Fruit fly (Drosophila melanogaster): ENCODE results near the gene Hmx.

Gene Hmx

DNA sequence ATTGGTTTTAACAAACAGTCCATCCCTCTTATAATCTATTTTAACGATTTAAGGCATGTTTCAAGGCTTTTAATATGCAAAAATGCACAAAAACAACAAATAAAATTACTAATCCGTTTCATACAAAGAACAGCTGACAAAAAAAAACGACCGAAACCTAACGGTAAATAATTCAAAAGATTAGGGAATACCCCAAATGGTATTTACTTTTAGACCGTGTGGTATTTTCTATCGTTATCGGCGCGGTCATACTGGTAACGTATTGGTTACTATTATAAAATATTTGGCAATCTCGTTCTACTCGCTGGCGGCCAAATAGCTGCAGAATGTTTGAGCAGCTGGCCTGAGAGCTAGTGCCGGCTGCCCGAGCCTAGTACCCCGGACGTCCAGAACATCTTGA lies 47.1 kb downstream of the Hmx start, which contains the start of gene sll (continued):
- TF ChIP-seq Awh (GFP tag; IDR thresholded peaks at IDR 0.05) (no peak), Adf1 (GFP tag; IDR thresholded peaks at IDR 0.05) (no peak), CG14710 (tag; optimal IDR thresholded peaks at IDR 0.05) (peak; percentile 15), bab2 (GFP tag; optimal IDR thresholded peaks at IDR 0.05) (no peak), tll (GFP tag; optimal IDR thresholded peaks at IDR 0.05) (no peak), eyg (GFP tag; optimal IDR thresholded peaks at IDR 0.05) (no peak), Dip3 (GFP tag; optimal IDR thresholded peaks at IDR 0.05) (no peak), cwo (GFP tag; optimal IDR thresholded peaks at IDR 0.05) (no peak), CG9932 (GFP tag; IDR thresholded peaks at IDR 0.05) (no peak), CG34422 (GFP tag; IDR thresholded peaks at IDR 0.05) (no peak; the same call in 2 of the 3 replicates), Ptx1 (GFP tag; IDR thresholded peaks at IDR 0.05) (no peak), NC2β (GFP tag; optimal IDR thresholded peaks at IDR 0.05) (no peak), Pdp1 (GFP tag; optimal IDR thresholded peaks at IDR 0.05) (peak in 1 of 2 experiments; percentile 61), trh (GFP tag; optimal IDR thresholded peaks at IDR 0.05) (no peak), CG7556 (GFP tag; optimal IDR thresholded peaks at IDR 0.05) (no peak), Xrp1 (GFP tag; IDR thresholded peaks at IDR 0.05) (no peak), YL-1 (GFP tag; optimal IDR thresholded peaks at IDR 0.05) (peak; percentile 3), CG3847 (GFP tag; IDR thresholded peaks at IDR 0.05) (no peak), Gsc (GFP tag; IDR thresholded peaks at IDR 0.05) (no peak), Mes4 (GFP tag; optimal IDR thresholded peaks at IDR 0.05) (no peak), fu2 (GFP tag; optimal IDR thresholded peaks at IDR 0.05) (no peak), CG14667 (GFP tag; IDR thresholded peaks at IDR 0.05) (no peak), Hey (tag; optimal IDR thresholded peaks at IDR 0.05) (no peak), Dbx (GFP tag; IDR thresholded peaks at IDR 0.05) (no peak), CG16813 (GFP tag; IDR thresholded peaks at IDR 0.05; ENCODE audit: partially characterized antibody) (0 out of 3 replicates have a peak, but pooled peaks have one; percentile 21), Drgx (GFP tag; IDR thresholded peaks at IDR 0.05) (no peak), CkIIα-i1 (GFP tag; IDR thresholded peaks at IDR 0.05) (no peak), bsh (GFP tag; optimal IDR thresholded peaks at IDR 0.05) (no peak), Atf3 (GFP tag; optimal IDR thresholded peaks at IDR 0.05) (no peak), CG18476 (GFP tag; optimal IDR thresholded peaks at IDR 0.05) (no peak), hth (optimal IDR thresholded peaks at IDR 0.05) (no peak), CG32767 (GFP tag; IDR thresholded peaks at IDR 0.05) (no peak), sens-2 (GFP tag; IDR thresholded peaks at IDR 0.05) (no peak), Hr78 (GFP tag; optimal IDR thresholded peaks at IDR 0.05) (no peak), CG4617 (GFP tag; optimal IDR thresholded peaks at IDR 0.05; ENCODE audit: borderline replicate concordance) (peak; percentile 39), MESR4 (GFP tag; optimal IDR thresholded peaks at IDR 0.05) (peak; percentile 51), Ravus (GFP tag; IDR thresholded peaks at IDR 0.05) (no peak), Xbp1 (GFP tag; optimal IDR thresholded peaks at IDR 0.05) (no peak), mam (GFP tag; optimal IDR thresholded peaks at IDR 0.05) (no peak), Trl (optimal IDR thresholded peaks at IDR 0.05) (no peak), Trl (GFP tag; optimal IDR thresholded peaks at IDR 0.05) (no peak), gsb-n (tag; optimal IDR thresholded peaks at IDR 0.05) (no peak), Ets65A (GFP tag) (no peak), Rx (GFP tag; IDR thresholded peaks at IDR 0.05) (no peak), CG16779 (GFP tag; IDR thresholded peaks at IDR 0.05) (no peak), CG12155 (GFP tag; optimal IDR thresholded peaks at IDR 0.05) (peak; percentile 83), eve (GFP tag; optimal IDR thresholded peaks at IDR 0.05) (no peak), abd-A (tag; optimal IDR thresholded peaks at IDR 0.05) (no peak), hb (GFP tag; IDR thresholded peaks at IDR 0.05; ENCODE audit: partially characterized antibody) (no peak), CG12391 (tag; optimal IDR thresholded peaks at IDR 0.05) (peak; percentile 9), CG3281 (GFP tag; optimal IDR thresholded peaks at IDR 0.05) (no peak), CG11723 (GFP tag; optimal IDR thresholded peaks at IDR 0.05) (no peak), Myb (GFP tag; optimal IDR thresholded peaks at IDR 0.05) (peak; percentile 96)
